Fruit fly (Drosophila melanogaster): ENCODE data around the gene CG15725.

The CG15725 gene

dm6 chrX:12727642-12728228 is 22.1 kb downstream of the CG15725 start:
- TF ChIP-seq insv (optimal IDR thresholded peaks at IDR 0.05) (no peak), Sin3A (optimal IDR thresholded peaks at IDR 0.05) (no peak), Myc (optimal IDR thresholded peaks at IDR 0.05) (no peak), h (optimal IDR thresholded peaks at IDR 0.05) (no peak), ttk (optimal IDR thresholded peaks at IDR 0.05) (no peak), psq (optimal IDR thresholded peaks at IDR 0.05) (no peak)

- TF ChIP-seq insv (optimal IDR thresholded peaks at IDR 0.05), result no peak
- no peak for TF ChIP-seq ttk (optimal IDR thresholded peaks at IDR 0.05)
- TF ChIP-seq psq (optimal IDR thresholded peaks at IDR 0.05), result no peak
- no peak for TF ChIP-seq h (optimal IDR thresholded peaks at IDR 0.05)
- TF ChIP-seq Myc (optimal IDR thresholded peaks at IDR 0.05), result no peak
- no peak for TF ChIP-seq Sin3A (optimal IDR thresholded peaks at IDR 0.05)
These were observed 25.4 kb downstream of the CG15725 start for dm6 chrX:12731077-12731476.

dm6 chrX:12732486-12732885 is 26.8 kb downstream of the CG15725 start:
- TF ChIP-seq h (optimal IDR thresholded peaks at IDR 0.05), result no peak
- no peak for TF ChIP-seq psq (optimal IDR thresholded peaks at IDR 0.05)

- TF ChIP-seq Sin3A (optimal IDR thresholded peaks at IDR 0.05) (no peak), Myc (optimal IDR thresholded peaks at IDR 0.05) (no peak), psq (optimal IDR thresholded peaks at IDR 0.05) (no peak), insv (optimal IDR thresholded peaks at IDR 0.05) (no peak), h (optimal IDR thresholded peaks at IDR 0.05) (no peak), ttk (optimal IDR thresholded peaks at IDR 0.05) (no peak)
These were observed 28.1 kb downstream of the CG15725 start for dm6 chrX:12733770-12734189.

dm6 chrX:12734354-12734709 is 28.7 kb downstream of the CG15725 start:
- no peak for TF ChIP-seq h (optimal IDR thresholded peaks at IDR 0.05)
- TF ChIP-seq ttk (optimal IDR thresholded peaks at IDR 0.05), result no peak
- no peak for TF ChIP-seq Sin3A (optimal IDR thresholded peaks at IDR 0.05)
- no peak for TF ChIP-seq insv (optimal IDR thresholded peaks at IDR 0.05)
- TF ChIP-seq psq (optimal IDR thresholded peaks at IDR 0.05), result no peak
- TF ChIP-seq Myc (optimal IDR thresholded peaks at IDR 0.05), result no peak

dm6 chrX:12734710-12735462 is 29.2 kb downstream of the CG15725 start:
- TF ChIP-seq psq (optimal IDR thresholded peaks at IDR 0.05) (peak; percentile 94), h (optimal IDR thresholded peaks at IDR 0.05) (no peak), Sin3A (optimal IDR thresholded peaks at IDR 0.05) (no peak)

dm6 chrX:12735478-12736428 is 30.1 kb downstream of the CG15725 start:
- TF ChIP-seq h (optimal IDR thresholded peaks at IDR 0.05) (no peak), Sin3A (optimal IDR thresholded peaks at IDR 0.05) (no peak), ttk (optimal IDR thresholded peaks at IDR 0.05) (no peak), insv (optimal IDR thresholded peaks at IDR 0.05) (no peak), psq (optimal IDR thresholded peaks at IDR 0.05) (peak; percentile 93), Myc (optimal IDR thresholded peaks at IDR 0.05) (no peak)

dm6 chrX:12737057-12737734 is 31.5 kb downstream of the CG15725 start:
- TF ChIP-seq ttk (optimal IDR thresholded peaks at IDR 0.05) (no peak), psq (optimal IDR thresholded peaks at IDR 0.05) (peak; percentile 77), Myc (optimal IDR thresholded peaks at IDR 0.05) (no peak), insv (optimal IDR thresholded peaks at IDR 0.05) (no peak), h (optimal IDR thresholded peaks at IDR 0.05) (no peak), Sin3A (optimal IDR thresholded peaks at IDR 0.05) (no peak)

- TF ChIP-seq Myc (optimal IDR thresholded peaks at IDR 0.05) (no peak), insv (optimal IDR thresholded peaks at IDR 0.05) (no peak), ttk (optimal IDR thresholded peaks at IDR 0.05) (no peak), Sin3A (optimal IDR thresholded peaks at IDR 0.05) (no peak), h (optimal IDR thresholded peaks at IDR 0.05) (no peak), psq (optimal IDR thresholded peaks at IDR 0.05) (no peak)
These were observed 32.2 kb downstream of the CG15725 start for dm6 chrX:12737735-12738390.

dm6 chrX:12739047-12739446 is 33.4 kb downstream of the CG15725 start:
- TF ChIP-seq Sin3A (optimal IDR thresholded peaks at IDR 0.05), result no peak
- peak; percentile 71 for TF ChIP-seq psq (optimal IDR thresholded peaks at IDR 0.05)
- TF ChIP-seq insv (optimal IDR thresholded peaks at IDR 0.05), result no peak
- TF ChIP-seq Myc (optimal IDR thresholded peaks at IDR 0.05), result no peak
- no peak for TF ChIP-seq h (optimal IDR thresholded peaks at IDR 0.05)

- TF ChIP-seq Myc (optimal IDR thresholded peaks at IDR 0.05) (no peak), psq (optimal IDR thresholded peaks at IDR 0.05) (no peak), h (optimal IDR thresholded peaks at IDR 0.05) (no peak), insv (optimal IDR thresholded peaks at IDR 0.05) (no peak), Sin3A (optimal IDR thresholded peaks at IDR 0.05) (no peak), ttk (optimal IDR thresholded peaks at IDR 0.05) (no peak)
These were observed 34.1 kb downstream of the CG15725 start for dm6 chrX:12739789-12740188.

Measured in Kc167 (cell line).